Worm (Caenorhabditis elegans) whole organism, L1 larva: Measurements from ENCODE around the gene asp-13.

ENCODE experiments used
- C04F5.9 ChIP-seq: sonication (generic microtip); optimal IDR thresholded peaks from 2 replicates; lab custom pipeline; 2016; ENCODE audit warnings: missing genetic modification characterization, missing compliant biosample characterization
- F16B12.6 ChIP-seq: fragments of 150-350 bp; optimal IDR thresholded peaks from 2 replicates; lab custom pipeline; 2014; ENCODE audit warnings: missing biosample characterization, missing genetic modification characterization
- ama-1 ChIP-seq: fragments of 150-350 bp; optimal IDR thresholded peaks from 2 replicates; lab custom pipeline; 2014
- ceh-63 ChIP-seq: fragments of 200-800 bp; sonication (Bioruptor generic); optimal IDR thresholded peaks from 2 replicates; lab custom pipeline; 2018; ENCODE audit warnings: mild to moderate bottlenecking, missing genetic modification characterization, missing compliant biosample characterization
- ceh-8 ChIP-seq: fragments of 200-800 bp; sonication (Bioruptor generic); optimal IDR thresholded peaks from 2 replicates; lab custom pipeline; 2018; ENCODE audit warnings: mild to moderate bottlenecking, missing genetic modification characterization, moderate library complexity, missing compliant biosample characterization
- ceh-82 ChIP-seq, 3 experiments: fragments of 150-350 bp in 1 of 3; sonication (generic microtip) in 2 of 3; optimal IDR thresholded peaks; 2 replicates each; lab custom pipeline; 2014 to 2017; ENCODE audit warnings: missing biosample characterization in 3 of 3, missing genetic modification characterization in 3 of 3
- ceh-88 ChIP-seq: fragments of 200-800 bp; sonication (Bioruptor generic); IDR thresholded peaks from 2 replicates; pipeline ENCODE4 v1.3.6; 2022; ENCODE audit warnings: missing genetic modification characterization, missing compliant biosample characterization
- dpl-1 ChIP-seq, 3 experiments: fragments of 150-350 bp in 2 of 3; sonication (generic microtip) in 1 of 3; optimal IDR thresholded peaks; 2 replicates each; lab custom pipeline; 2014 to 2017; ENCODE audit warnings: missing biosample characterization in 3 of 3, missing genetic modification characterization in 3 of 3, missing genetic modification reagents in 3 of 3
- dsc-1 ChIP-seq: sonication (generic microtip); optimal IDR thresholded peaks from 2 replicates; lab custom pipeline; 2016; ENCODE audit warnings: mild to moderate bottlenecking, missing genetic modification characterization, missing compliant biosample characterization
- efl-1 ChIP-seq, 4 experiments: fragments of 150-350 bp; optimal IDR thresholded peaks in 3 of 4; peaks in 1 of 4; 1 replicate in 1 of 4; 2 replicates in 3 of 4; lab custom pipeline; 2014; ENCODE audit warnings: missing biosample characterization in 2 of 4, missing genetic modification characterization in 2 of 4, missing genetic modification reagents in 2 of 4
- egl-13 ChIP-seq: sonication (generic microtip); optimal IDR thresholded peaks from 2 replicates; lab custom pipeline; 2016; ENCODE audit warnings: missing genotype, missing genetic modification reagents, missing genetic modification characterization, missing compliant biosample characterization
- egl-27 ChIP-seq, 2 experiments: fragments of 150-350 bp in 1 of 2; sonication (generic microtip); optimal IDR thresholded peaks; 3 replicates each; lab custom pipeline; 2017 to 2018; ENCODE audit warnings: missing biosample characterization in 2 of 2, missing genetic modification characterization in 2 of 2, missing genetic modification reagents in 2 of 2
- fkh-10 ChIP-seq: sonication (generic microtip); optimal IDR thresholded peaks from 2 replicates; lab custom pipeline; 2017; ENCODE audit warnings: missing biosample characterization, missing genetic modification reagents, missing genetic modification characterization
- fkh-4 ChIP-seq: sonication (generic microtip); optimal IDR thresholded peaks from 2 replicates; lab custom pipeline; 2016; ENCODE audit warnings: missing compliant biosample characterization, missing genetic modification characterization, borderline replicate concordance
- fkh-8 ChIP-seq: sonication (generic microtip); optimal IDR thresholded peaks from 2 replicates; lab custom pipeline; 2016; ENCODE audit warnings: mild to moderate bottlenecking, missing genetic modification characterization, missing compliant biosample characterization
- grh-1 ChIP-seq: fragments of 200-800 bp; sonication (Bioruptor generic); IDR thresholded peaks from 2 replicates; pipeline ENCODE4 v1.3.6; 2022; ENCODE audit warnings: missing genetic modification reagents, missing genetic modification characterization, missing compliant biosample characterization
- jun-1 ChIP-seq: fragments of 150-350 bp; optimal IDR thresholded peaks from 2 replicates; lab custom pipeline; 2014; ENCODE audit warnings: missing biosample characterization, missing genetic modification reagents, missing genetic modification characterization
- lin-13 ChIP-seq: fragments of 150-350 bp; optimal IDR thresholded peaks from 2 replicates; lab custom pipeline; 2014; ENCODE audit warnings: missing biosample characterization, missing genetic modification reagents, missing genetic modification characterization
- lin-14 ChIP-seq: fragments of 200-800 bp; sonication (Bioruptor generic); optimal IDR thresholded peaks from 2 replicates; lab custom pipeline; 2018; ENCODE audit warnings: mild to moderate bottlenecking, missing genetic modification characterization, moderate library complexity, missing compliant biosample characterization
- lin-15B ChIP-seq: fragments of 150-350 bp; sonication (generic microtip); optimal IDR thresholded peaks from 3 replicates; lab custom pipeline; 2014; ENCODE audit warnings: missing biosample characterization, missing genetic modification characterization
- lin-35 ChIP-seq, 2 experiments: fragments of 150-350 bp; optimal IDR thresholded peaks; 2 replicates each; lab custom pipeline; 2014; ENCODE audit warnings: missing biosample characterization in 2 of 2, missing genetic modification characterization in 2 of 2, missing genetic modification reagents in 2 of 2
- lir-3 ChIP-seq: sonication (generic microtip); optimal IDR thresholded peaks from 2 replicates; lab custom pipeline; 2016; ENCODE audit warnings: mild to moderate bottlenecking, missing genetic modification characterization, moderate library complexity, missing compliant biosample characterization; ENCODE audit not compliant: poor library complexity
- mab-9 ChIP-seq: fragments of 200-800 bp; sonication (Bioruptor generic); IDR thresholded peaks from 2 replicates; pipeline ENCODE4 v1.3.6; 2022; ENCODE audit warnings: missing genetic modification reagents, missing genetic modification characterization, missing compliant biosample characterization
- mef-2 ChIP-seq: fragments of 150-350 bp; optimal IDR thresholded peaks from 2 replicates; lab custom pipeline; 2014; ENCODE audit warnings: missing biosample characterization, missing genetic modification characterization
- mep-1 ChIP-seq: fragments of 150-350 bp; optimal IDR thresholded peaks from 2 replicates; lab custom pipeline; 2014; ENCODE audit warnings: missing biosample characterization, missing genetic modification characterization
- nhr-11 ChIP-seq: fragments of 150-350 bp; optimal IDR thresholded peaks from 2 replicates; lab custom pipeline; 2014; ENCODE audit warnings: missing biosample characterization, missing genetic modification characterization
- nhr-237 ChIP-seq: fragments of 150-350 bp; optimal IDR thresholded peaks from 2 replicates; lab custom pipeline; 2014; ENCODE audit warnings: missing biosample characterization, missing genetic modification characterization
- nhr-71 ChIP-seq: sonication (generic microtip); optimal IDR thresholded peaks from 2 replicates; lab custom pipeline; 2016; ENCODE audit warnings: mild to moderate bottlenecking, missing genetic modification characterization, moderate library complexity, missing compliant biosample characterization
- nhr-76 ChIP-seq: sonication (generic microtip); optimal IDR thresholded peaks from 2 replicates; lab custom pipeline; 2017; ENCODE audit warnings: missing biosample characterization, missing genetic modification characterization
- nhr-77 ChIP-seq: fragments of 150-350 bp; optimal IDR thresholded peaks from 2 replicates; lab custom pipeline; 2014; ENCODE audit warnings: missing biosample characterization, missing genetic modification characterization
- nhr-85 ChIP-seq: sonication (generic microtip); peaks from one replicate; lab custom pipeline; 2016; ENCODE audit warnings: missing genetic modification characterization, inconsistent platforms, missing compliant biosample characterization
- rnt-1 ChIP-seq: sonication (generic microtip); optimal IDR thresholded peaks from 2 replicates; lab custom pipeline; 2016; ENCODE audit warnings: mild to moderate bottlenecking, missing genetic modification characterization, moderate library complexity, missing compliant biosample characterization
- swsn-7 ChIP-seq: sonication (generic microtip); optimal IDR thresholded peaks from 2 replicates; lab custom pipeline; 2016; ENCODE audit warnings: missing genetic modification characterization, missing compliant biosample characterization
- unc-130 ChIP-seq: fragments of 150-350 bp; optimal IDR thresholded peaks from 2 replicates; lab custom pipeline; 2017; ENCODE audit warnings: missing biosample characterization, missing genetic modification characterization, inconsistent platforms
- unc-62 ChIP-seq: fragments of 150-350 bp; optimal IDR thresholded peaks from 2 replicates; lab custom pipeline; 2014; ENCODE audit warnings: missing biosample characterization, missing genetic modification reagents, missing genetic modification characterization
- unc-98 ChIP-seq: fragments of 200-800 bp; sonication (Bioruptor generic); IDR thresholded peaks from 2 replicates; pipeline ENCODE4 v1.3.6; 2022; ENCODE audit warnings: missing genetic modification characterization, missing compliant biosample characterization
- vab-15 ChIP-seq: sonication (generic microtip); optimal IDR thresholded peaks from 2 replicates; lab custom pipeline; 2017; ENCODE audit warnings: missing genotype, mild to moderate bottlenecking, missing genetic modification characterization, missing compliant biosample characterization
- zip-4 ChIP-seq: fragments of 200-800 bp; sonication (Bioruptor generic); optimal IDR thresholded peaks from 2 replicates; lab custom pipeline; 2018; ENCODE audit warnings: mild to moderate bottlenecking, missing genetic modification characterization, moderate library complexity, missing compliant biosample characterization
- ztf-4 ChIP-seq: fragments of 150-350 bp; optimal IDR thresholded peaks from 2 replicates; lab custom pipeline; 2014; ENCODE audit warnings: missing biosample characterization, missing genetic modification characterization

The asp-13 gene

DNA sequence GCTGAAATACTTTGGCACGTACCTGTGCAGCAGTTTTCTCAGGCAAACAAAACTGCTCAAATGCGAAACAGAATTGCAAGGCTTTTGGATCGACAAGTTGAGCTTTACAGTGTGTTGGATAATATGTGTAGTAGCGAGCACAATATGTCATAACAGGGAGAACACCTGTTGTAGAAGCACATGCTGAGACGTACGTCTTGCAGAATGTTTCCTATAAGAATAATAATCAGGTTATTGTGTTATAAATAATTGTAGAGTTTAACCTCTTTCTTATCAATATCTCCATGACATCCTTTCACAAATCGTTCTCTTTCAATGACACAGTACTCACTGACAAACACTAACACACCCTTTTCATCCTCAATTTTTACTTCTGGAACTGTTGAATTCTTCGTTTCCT is 15.4 kb downstream of the asp-13 start:
- no peak for TF ChIP-seq efl-1 (optimal IDR thresholded peaks at IDR 0.05; lab: Kevin White, UChicago)
- peak in 1 of 2 experiments; percentile 48 for TF ChIP-seq efl-1 (GFP tag; optimal IDR thresholded peaks at IDR 0.05 in 1 of 2; lab: Kevin White, UChicago)
- no peak for TF ChIP-seq jun-1 (tag; lab: Kevin White, UChicago)

DNA sequence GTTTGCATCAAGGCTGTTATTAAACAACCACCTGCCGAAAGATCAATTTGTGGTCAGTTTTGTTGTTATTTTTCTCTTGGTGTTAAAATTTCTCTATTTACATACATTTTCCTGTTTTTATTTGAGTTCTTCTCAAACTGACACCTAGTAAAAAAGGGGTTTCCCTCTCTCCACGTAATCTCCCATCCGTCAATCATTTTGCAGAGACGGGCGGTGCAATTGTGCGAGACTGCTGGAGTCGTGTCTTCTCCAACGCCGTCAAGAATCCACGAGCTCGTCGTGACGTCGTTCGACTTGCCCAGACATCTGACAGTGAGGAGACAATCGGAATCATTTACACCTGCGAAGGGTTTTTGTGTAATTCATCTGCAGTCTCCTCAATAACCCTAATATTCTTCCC is 16.6 kb downstream of the asp-13 start:
- TF ChIP-seq nhr-76 (tag; lab: Kevin White, UChicago) (no peak), lin-35 (GFP tag; optimal IDR thresholded peaks at IDR 0.05; lab: Kevin White, UChicago) (no peak), lin-13 (no peak), ztf-4 (tag; lab: Kevin White, UChicago) (no peak), ceh-82 (tag; optimal IDR thresholded peaks at IDR 0.05; lab: Kevin White, UChicago) (no peak), lin-15B (no peak), F16B12.6 (no peak), unc-98 (GFP tag; lab: Robert Waterston, UW) (no peak), nhr-11 (tag; lab: Kevin White, UChicago) (no peak), dpl-1 (GFP tag; optimal IDR thresholded peaks at IDR 0.05; lab: Kevin White, UChicago) (no peak), zip-4 (GFP tag; lab: Kevin White, UChicago) (no peak), vab-15 (no peak), fkh-8 (peak; percentile 6), fkh-4 (no peak), lin-14 (GFP tag; lab: Kevin White, UChicago) (peak; percentile 26), grh-1 (GFP tag; lab: Robert Waterston, UW) (no peak), C04F5.9 (tag; lab: Kevin White, UChicago) (no peak), egl-13 (tag; lab: Kevin White, UChicago) (peak; percentile 5), lir-3 (tag; lab: Kevin White, UChicago) (no peak), rnt-1 (tag; lab: Kevin White, UChicago) (no peak), mef-2 (no peak), nhr-71 (tag; lab: Kevin White, UChicago) (peak; percentile 25), nhr-85 (tag; lab: Kevin White, UChicago) (peak; percentile 76), swsn-7 (tag; lab: Kevin White, UChicago) (no peak), mab-9 (GFP tag; lab: Robert Waterston, UW) (no peak), ceh-88 (no peak), unc-62 (GFP tag; lab: Kevin White, UChicago) (no peak)

DNA sequence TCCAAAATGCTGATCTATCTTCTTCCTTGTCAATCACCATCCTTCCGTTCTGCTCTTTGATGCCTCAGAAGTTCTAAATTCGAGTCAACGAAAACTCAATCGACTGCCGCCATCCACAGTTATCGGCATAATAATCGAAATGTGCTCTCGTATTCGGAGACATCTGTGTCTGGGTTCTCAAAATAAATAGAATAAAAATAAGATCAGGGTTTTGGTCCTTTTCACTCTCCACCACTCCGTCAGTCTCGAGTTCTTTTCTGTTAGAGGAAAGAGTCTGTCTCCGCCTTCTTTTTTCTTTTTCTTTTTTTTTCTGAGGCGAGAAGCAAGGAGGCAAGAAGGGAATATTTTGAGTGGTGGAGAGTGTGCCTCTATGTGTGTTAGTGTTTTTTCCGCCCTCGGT is 19.2 kb downstream of the asp-13 start, which contains the start of gene F41E6.17:
Gene F41E6.17 (plus strand): TSS at position 348 of the 400 bp plus-strand sequence.
- no peak for TF ChIP-seq egl-27 (tag; optimal IDR thresholded peaks at IDR 0.05; lab: Kevin White, UChicago)
- no peak for TF ChIP-seq unc-130 (tag; lab: Kevin White, UChicago)
- peak in 1 of 3 experiments; percentile 24 for TF ChIP-seq ceh-82 (tag; optimal IDR thresholded peaks at IDR 0.05; lab: Kevin White, UChicago)
- TF ChIP-seq nhr-77: no peak
- no peak for TF ChIP-seq ceh-8
- TF ChIP-seq fkh-4: no peak
- no peak for TF ChIP-seq rnt-1 (tag; lab: Kevin White, UChicago)
- peak; percentile 70 for TF ChIP-seq lin-14 (GFP tag; lab: Kevin White, UChicago)
- peak; percentile 33 for TF ChIP-seq dsc-1 (tag; lab: Kevin White, UChicago)
- TF ChIP-seq nhr-237 (tag; lab: Kevin White, UChicago): no peak
- TF ChIP-seq lir-3 (tag; lab: Kevin White, UChicago): no peak
- no peak for TF ChIP-seq mep-1
- no peak for TF ChIP-seq ama-1 (lab: Kevin White, UChicago)
- TF ChIP-seq ceh-63 (GFP tag; lab: Kevin White, UChicago): no peak
- TF ChIP-seq fkh-10 (GFP tag; lab: Kevin White, UChicago): peak; percentile 19
